Worm (Caenorhabditis elegans): ENCODE data around the gene dpy-27.

- no peak for TF ChIP-seq madf-3 (GFP tag; IDR thresholded peaks at IDR 0.05)
- no peak for TF ChIP-seq zim-3 (tag; optimal IDR thresholded peaks at IDR 0.05)
- TF ChIP-seq lin-54 (GFP tag; optimal IDR thresholded peaks at IDR 0.05) = no peak
- no peak for TF ChIP-seq hmg-1.2 (GFP tag; IDR thresholded peaks at IDR 0.05)
Measured at ce11 chrIII:3839635-3840034, 20.2 kb upstream of the dpy-27 start, which contains the start of gene cyp-25A3.
